Fruit fly (Drosophila melanogaster): ENCODE data around the gene CG32318.

Gene CG32318

DNA sequence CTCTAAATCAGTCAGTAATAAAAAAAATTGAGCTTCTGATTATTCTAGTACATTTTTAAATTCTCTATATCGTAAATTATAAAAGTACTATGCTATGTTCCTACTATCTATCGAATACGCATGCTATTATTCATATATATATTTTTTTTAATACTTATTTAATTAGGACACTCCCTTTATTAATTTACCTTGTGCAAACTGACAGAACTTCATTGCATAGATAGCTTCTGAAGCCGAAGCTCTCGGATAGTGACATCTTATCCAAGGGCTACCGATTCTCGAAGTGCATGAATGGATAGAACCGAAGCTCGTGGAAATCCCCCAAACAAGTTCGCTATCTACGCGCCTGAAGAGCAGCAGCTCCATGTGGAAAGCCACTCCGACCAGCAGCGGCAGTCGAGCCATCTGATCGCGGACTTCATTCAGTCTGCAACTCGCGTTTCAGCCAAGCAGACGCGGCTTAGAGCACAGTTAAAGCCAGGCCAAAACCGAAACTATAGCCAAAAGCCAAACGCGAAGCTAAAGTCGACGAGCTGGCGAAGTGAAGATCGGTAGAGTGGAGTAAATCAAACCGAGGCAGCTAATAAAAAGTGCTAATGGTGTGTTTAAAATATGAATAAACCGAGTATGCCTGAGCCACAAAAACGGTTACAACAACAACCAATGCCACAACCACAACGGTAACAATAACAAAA lies 46.2 kb downstream of the CG32318 start, which contains the start of gene mwh:
Gene mwh, plus strand, starts transcription at position 430 of the 695 bp plus-strand sequence.
- TF ChIP-seq CG8159 (tag; optimal IDR thresholded peaks at IDR 0.05) = no peak
- peak; percentile 31 for TF ChIP-seq CG14655 (GFP tag; optimal IDR thresholded peaks at IDR 0.05)
- TF ChIP-seq CG9948 (tag; optimal IDR thresholded peaks at IDR 0.05) = no peak
- peak; percentile 41 for TF ChIP-seq CG8301 (tag; optimal IDR thresholded peaks at IDR 0.05)
- TF ChIP-seq CG15710 (tag; optimal IDR thresholded peaks at IDR 0.05) = no peak
- no peak for TF ChIP-seq D1 (tag; optimal IDR thresholded peaks at IDR 0.05)
- no peak for TF ChIP-seq rn (GFP tag; IDR thresholded peaks at IDR 0.05)
- no peak for TF ChIP-seq CG32121 (GFP tag; IDR thresholded peaks at IDR 0.05)
- no peak for TF ChIP-seq CG12605 (GFP tag; IDR thresholded peaks at IDR 0.05)
